Fruit fly (Drosophila melanogaster) whole organism, prepupa: ENCODE data around the gene CG32829.
A peak's percentile ranks its signal among the peaks of the same experiment; 100 is the strongest.

ENCODE experiments used
- Blimp-1 ChIP-seq: fragments of 200-800 bp; sonication (Bioruptor generic); optimal IDR thresholded peaks from 3 replicates; lab custom pipeline; 2017; ENCODE audit warnings: missing biosample characterization, missing genetic modification characterization, mild to moderate bottlenecking, moderate library complexity, missing genetic modification reagents
- CG10631 ChIP-seq: fragments of 200-800 bp; sonication (Bioruptor generic); optimal IDR thresholded peaks from 2 replicates; lab custom pipeline; 2016; ENCODE audit warnings: missing biosample characterization, missing genetic modification characterization
- CG11294 ChIP-seq: fragments of 200-800 bp; sonication (Bioruptor generic); IDR thresholded peaks from 2 replicates; pipeline ENCODE4 v1.3.6; 2022; ENCODE audit warnings: missing biosample characterization, missing genetic modification characterization
- CG11762 ChIP-seq: fragments of 200-800 bp; sonication (Bioruptor generic); optimal IDR thresholded peaks from 3 replicates; lab custom pipeline; 2016; ENCODE audit warnings: missing biosample characterization, missing genetic modification characterization; ENCODE audit not compliant: insufficient read depth
- CG11902 ChIP-seq: fragments of 200-800 bp; sonication (Bioruptor generic); optimal IDR thresholded peaks from 3 replicates; lab custom pipeline; 2016; ENCODE audit warnings: missing biosample characterization, missing genetic modification characterization
- CG1621 ChIP-seq: fragments of 200-800 bp; sonication (Bioruptor generic); optimal IDR thresholded peaks from 3 replicates; lab custom pipeline; 2018; ENCODE audit warnings: missing biosample characterization, mild to moderate bottlenecking, missing genetic modification characterization
- CG3032 ChIP-seq: fragments of 200-800 bp; optimal IDR thresholded peaks from 2 replicates; lab custom pipeline; 2019; ENCODE audit warnings: missing biosample characterization, mild to moderate bottlenecking, missing genetic modification characterization, moderate library complexity
- CG31627 ChIP-seq: fragments of 200-800 bp; sonication (Bioruptor generic); optimal IDR thresholded peaks from 3 replicates; lab custom pipeline; 2016; ENCODE audit warnings: missing biosample characterization, missing genetic modification characterization
- CG32006 ChIP-seq: fragments of 200-800 bp; sonication (Bioruptor generic); optimal IDR thresholded peaks from 3 replicates; lab custom pipeline; 2017; ENCODE audit warnings: missing biosample characterization, mild to moderate bottlenecking, missing genetic modification characterization
- CG34406 ChIP-seq: fragments of 200-800 bp; sonication (Bioruptor generic); optimal IDR thresholded peaks from 3 replicates; lab custom pipeline; 2016; ENCODE audit warnings: missing biosample characterization, missing genetic modification characterization
- CG3919 ChIP-seq: fragments of 200-800 bp; sonication (Bioruptor generic); optimal IDR thresholded peaks from 3 replicates; lab custom pipeline; 2016; ENCODE audit warnings: missing biosample characterization, missing genetic modification characterization
- CG6163 ChIP-seq: fragments of 200-800 bp; sonication (Bioruptor generic); IDR thresholded peaks from 3 replicates; pipeline ENCODE4 v1.3.6; 2022; ENCODE audit warnings: missing biosample characterization, missing genetic modification characterization
- CG6276 ChIP-seq: fragments of 200-800 bp; sonication (Bioruptor generic); optimal IDR thresholded peaks from 2 replicates; lab custom pipeline; 2017; ENCODE audit warnings: missing biosample characterization, mild to moderate bottlenecking, missing genetic modification characterization
- CG6808 ChIP-seq: fragments of 200-800 bp; sonication (Bioruptor generic); optimal IDR thresholded peaks from 3 replicates; lab custom pipeline; 2017; ENCODE audit warnings: missing biosample characterization, missing genetic modification characterization, mild to moderate bottlenecking, moderate library complexity, missing genetic modification reagents
- CG6854 ChIP-seq: fragments of 200-800 bp; sonication (Bioruptor generic); optimal IDR thresholded peaks from 2 replicates; lab custom pipeline; 2017; ENCODE audit warnings: missing biosample characterization, mild to moderate bottlenecking, missing genetic modification characterization
- CG7368 ChIP-seq: fragments of 200-800 bp; sonication (Bioruptor generic); optimal IDR thresholded peaks from 3 replicates; lab custom pipeline; 2016; ENCODE audit warnings: missing biosample characterization, missing genetic modification characterization
- CG8319 ChIP-seq: fragments of 200-800 bp; sonication (Bioruptor generic); optimal IDR thresholded peaks from 3 replicates; lab custom pipeline; 2016; ENCODE audit warnings: missing biosample characterization, missing genetic modification characterization
- CG8632 ChIP-seq: fragments of 200-800 bp; sonication (Bioruptor generic); optimal IDR thresholded peaks from 3 replicates; lab custom pipeline; 2016; ENCODE audit warnings: missing biosample characterization, missing genetic modification characterization
- Eip75B ChIP-seq: fragments of 200-800 bp; sonication (Bioruptor generic); optimal IDR thresholded peaks from 3 replicates; lab custom pipeline; 2016; ENCODE audit warnings: missing biosample characterization, missing genetic modification characterization
- Eip78C ChIP-seq: fragments of 200-800 bp; sonication (Bioruptor generic); peaks from one replicate; lab custom pipeline; 2016; ENCODE audit warnings: missing biosample characterization, missing genetic modification characterization
- Ets21C ChIP-seq: fragments of 200-800 bp; sonication (Bioruptor generic); optimal IDR thresholded peaks from 3 replicates; lab custom pipeline; 2016; ENCODE audit warnings: missing biosample characterization, missing genetic modification characterization
- Ets96B ChIP-seq: fragments of 200-800 bp; optimal IDR thresholded peaks from 2 replicates; lab custom pipeline; 2019; ENCODE audit warnings: missing biosample characterization, mild to moderate bottlenecking, missing genetic modification characterization, moderate library complexity
- Gug ChIP-seq: fragments of 200-800 bp; sonication (Bioruptor generic); IDR thresholded peaks from 2 replicates; pipeline ENCODE4 v1.3.6; 2022; ENCODE audit warnings: missing biosample characterization, missing genetic modification characterization
- Hr39 ChIP-seq: fragments of 200-800 bp; sonication (Bioruptor generic); optimal IDR thresholded peaks from 2 replicates; lab custom pipeline; 2016; ENCODE audit warnings: missing biosample characterization, missing genetic modification characterization
- Hr4 ChIP-seq: fragments of 200-800 bp; sonication (Bioruptor generic); optimal IDR thresholded peaks from 3 replicates; lab custom pipeline; 2016; ENCODE audit warnings: missing biosample characterization, missing genetic modification characterization
- Lpt ChIP-seq: fragments of 200-800 bp; sonication (Bioruptor generic); optimal IDR thresholded peaks from 3 replicates; lab custom pipeline; 2016; ENCODE audit warnings: missing biosample characterization, missing genetic modification characterization
- Met ChIP-seq: fragments of 200-800 bp; sonication (Bioruptor generic); optimal IDR thresholded peaks from 3 replicates; lab custom pipeline; 2016; ENCODE audit warnings: missing biosample characterization, missing genetic modification characterization
- OdsH ChIP-seq: fragments of 200-800 bp; sonication (Bioruptor generic); optimal IDR thresholded peaks from 3 replicates; lab custom pipeline; 2016; ENCODE audit warnings: missing biosample characterization, missing genetic modification characterization
- Smox ChIP-seq: fragments of 200-800 bp; sonication (Bioruptor generic); optimal IDR thresholded peaks from 3 replicates; lab custom pipeline; 2016; ENCODE audit warnings: missing biosample characterization, missing genetic modification characterization
- Sox102F ChIP-seq: fragments of 200-800 bp; sonication (Bioruptor generic); optimal IDR thresholded peaks from 2 replicates; lab custom pipeline; 2016; ENCODE audit warnings: missing biosample characterization, mild to moderate bottlenecking, missing genetic modification characterization
- Sox14 ChIP-seq: fragments of 200-800 bp; sonication (Bioruptor generic); optimal IDR thresholded peaks from 3 replicates; lab custom pipeline; 2016; ENCODE audit warnings: missing biosample characterization, missing genetic modification characterization
- Sox15 ChIP-seq: fragments of 200-800 bp; sonication (Bioruptor generic); optimal IDR thresholded peaks from 3 replicates; lab custom pipeline; 2016; ENCODE audit warnings: missing biosample characterization, missing genetic modification characterization
- achi ChIP-seq: fragments of 200-800 bp; sonication (Bioruptor generic); optimal IDR thresholded peaks from 3 replicates; lab custom pipeline; 2016; ENCODE audit warnings: missing biosample characterization, missing genetic modification characterization
- acj6 ChIP-seq: fragments of 200-800 bp; sonication (Bioruptor generic); optimal IDR thresholded peaks from 3 replicates; lab custom pipeline; 2016; ENCODE audit warnings: missing biosample characterization, missing genetic modification characterization
- dac ChIP-seq: fragments of 200-800 bp; sonication (Bioruptor generic); optimal IDR thresholded peaks from 2 replicates; lab custom pipeline; 2017; ENCODE audit warnings: missing biosample characterization, mild to moderate bottlenecking, missing genetic modification characterization
- dsx ChIP-seq: fragments of 200-800 bp; optimal IDR thresholded peaks from 3 replicates; lab custom pipeline; 2019; ENCODE audit warnings: missing biosample characterization, mild to moderate bottlenecking, missing genetic modification characterization, moderate library complexity; ENCODE audit not compliant: poor library complexity, severe bottlenecking
- eg ChIP-seq: fragments of 200-800 bp; sonication (Bioruptor generic); IDR thresholded peaks from 3 replicates; pipeline ENCODE4 v1.3.6; 2022; ENCODE audit warnings: missing biosample characterization, missing genetic modification characterization
- esn ChIP-seq: fragments of 200-800 bp; sonication (Bioruptor generic); optimal IDR thresholded peaks from 2 replicates; lab custom pipeline; 2016; ENCODE audit warnings: missing biosample characterization, mild to moderate bottlenecking, missing genetic modification characterization, moderate library complexity
- fd59A ChIP-seq: fragments of 200-800 bp; sonication (Bioruptor generic); optimal IDR thresholded peaks from 2 replicates; lab custom pipeline; 2017; ENCODE audit warnings: missing biosample characterization, mild to moderate bottlenecking, missing genetic modification characterization, missing genetic modification reagents
- fd85E ChIP-seq: fragments of 200-800 bp; sonication (Bioruptor generic); optimal IDR thresholded peaks from 3 replicates; lab custom pipeline; 2016; ENCODE audit warnings: missing biosample characterization, missing genetic modification characterization
- net ChIP-seq: fragments of 200-800 bp; sonication (Bioruptor generic); optimal IDR thresholded peaks from 3 replicates; lab custom pipeline; 2016; ENCODE audit warnings: missing biosample characterization, missing genetic modification characterization
- pdm3 ChIP-seq: fragments of 200-800 bp; sonication (Bioruptor generic); optimal IDR thresholded peaks from 3 replicates; lab custom pipeline; 2016; ENCODE audit warnings: missing biosample characterization, missing genetic modification characterization
- salr ChIP-seq, 2 experiments: fragments of 200-800 bp; sonication (Bioruptor generic); optimal IDR thresholded peaks; 3 replicates each; lab custom pipeline; 2016 to 2018; ENCODE audit warnings: missing biosample characterization in 2 of 2, missing genetic modification characterization in 2 of 2, mild to moderate bottlenecking in 1 of 2
- ss ChIP-seq, 2 experiments: fragments of 200-800 bp; sonication (Bioruptor generic); optimal IDR thresholded peaks; 2 replicates in 1 of 2; 3 replicates in 1 of 2; lab custom pipeline; 2017 to 2018; ENCODE audit warnings: mild to moderate bottlenecking in 2 of 2, missing biosample characterization in 2 of 2, missing genetic modification characterization in 2 of 2, moderate library complexity in 1 of 2
- svp ChIP-seq: fragments of 200-800 bp; sonication (Bioruptor generic); peaks from one replicate; lab custom pipeline; 2016; ENCODE audit warnings: missing biosample characterization, missing genetic modification characterization
- topi ChIP-seq: fragments of 200-800 bp; sonication (Bioruptor generic); optimal IDR thresholded peaks from 3 replicates; lab custom pipeline; 2016; ENCODE audit warnings: missing biosample characterization, missing genetic modification characterization
- vri ChIP-seq: fragments of 200-800 bp; sonication (Bioruptor generic); optimal IDR thresholded peaks from 3 replicates; lab custom pipeline; 2016; ENCODE audit warnings: missing biosample characterization, mild to moderate bottlenecking, missing genetic modification characterization

CG32829 gene

dm6 chr2L:6916345-6916744, at the start of gene CG32829:
Gene CG32829 (minus strand): TSS chr2L:6916445.
- TF ChIP-seq Hr39 (GFP tag; lab: Kevin White, UChicago) (no peak), topi (GFP tag; lab: Kevin White, UChicago) (no peak), Sox14 (GFP tag; lab: Kevin White, UChicago) (no peak), CG3032 (tag; lab: Kevin White, UChicago) (no peak), CG8632 (GFP tag; lab: Kevin White, UChicago) (no peak), ss (GFP tag; optimal IDR thresholded peaks at IDR 0.05; lab: Kevin White, UChicago) (no peak), CG7368 (GFP tag; lab: Kevin White, UChicago) (no peak), CG11294 (GFP tag; lab: Robert Waterston, UW) (no peak), CG6808 (GFP tag; lab: Kevin White, UChicago) (no peak), CG31627 (no peak), CG34406 (no peak), salr (GFP tag; optimal IDR thresholded peaks at IDR 0.05; lab: Kevin White, UChicago) (no peak), Gug (no peak), Hr4 (GFP tag; lab: Kevin White, UChicago) (no peak), OdsH (no peak)

dm6 chr2L:6964632-6965031, 48.4 kb upstream of the CG32829 start:
- no peak for TF ChIP-seq Ets96B
- TF ChIP-seq CG6276, result no peak
- no peak for TF ChIP-seq CG11902

- no peak for TF ChIP-seq svp (GFP tag; lab: Kevin White, UChicago)
- no peak for TF ChIP-seq Blimp-1 (GFP tag; lab: Kevin White, UChicago)
- peak; percentile 58 for TF ChIP-seq esn (GFP tag; lab: Kevin White, UChicago)
- TF ChIP-seq CG7368 (GFP tag; lab: Kevin White, UChicago), result no peak
- no peak for TF ChIP-seq ss (GFP tag; optimal IDR thresholded peaks at IDR 0.05; lab: Kevin White, UChicago)
- no peak for TF ChIP-seq salr (GFP tag; optimal IDR thresholded peaks at IDR 0.05; lab: Kevin White, UChicago)
- no peak for TF ChIP-seq Sox14 (GFP tag; lab: Kevin White, UChicago)
- no peak for TF ChIP-seq net (GFP tag; lab: Kevin White, UChicago)
- TF ChIP-seq Sox15 (GFP tag; lab: Kevin White, UChicago), result peak; percentile 16
- peak; percentile 77 for TF ChIP-seq eg (GFP tag; lab: Robert Waterston, UW)
- TF ChIP-seq CG6854 (GFP tag; lab: Kevin White, UChicago), result no peak
- no peak for TF ChIP-seq OdsH
- TF ChIP-seq achi (GFP tag; lab: Kevin White, UChicago), result no peak
- no peak for TF ChIP-seq pdm3 (GFP tag; lab: Kevin White, UChicago)
- TF ChIP-seq Met (GFP tag; lab: Kevin White, UChicago), result no peak
- no peak for TF ChIP-seq CG32006 (GFP tag; lab: Kevin White, UChicago)
- no peak for TF ChIP-seq CG11762
- no peak for TF ChIP-seq Sox102F
- TF ChIP-seq CG3032 (tag; lab: Kevin White, UChicago), result peak; percentile 77
- TF ChIP-seq Eip75B (GFP tag; lab: Kevin White, UChicago), result no peak
- peak; percentile 70 for TF ChIP-seq dsx (GFP tag; lab: Kevin White, UChicago)
- peak; percentile 5 for TF ChIP-seq CG31627
- TF ChIP-seq Hr39 (GFP tag; lab: Kevin White, UChicago), result no peak
- no peak for TF ChIP-seq CG3919 (GFP tag; lab: Kevin White, UChicago)
- TF ChIP-seq Gug, result peak; percentile 22; the same call in 1 of the 2 replicates
- TF ChIP-seq dac, result no peak
- no peak for TF ChIP-seq Smox (GFP tag; lab: Kevin White, UChicago)
- TF ChIP-seq vri (GFP tag; lab: Kevin White, UChicago), result peak; percentile 34
- no peak for TF ChIP-seq CG11902
- no peak for TF ChIP-seq Ets21C
- TF ChIP-seq CG10631 (GFP tag; lab: Kevin White, UChicago), result peak; percentile 84
- TF ChIP-seq Lpt, result no peak
- no peak for TF ChIP-seq fd59A (GFP tag; lab: Kevin White, UChicago)
- no peak for TF ChIP-seq Hr4 (GFP tag; lab: Kevin White, UChicago)
- TF ChIP-seq CG6808 (GFP tag; lab: Kevin White, UChicago), result no peak
- TF ChIP-seq CG6163 (GFP tag; lab: Robert Waterston, UW), result peak; percentile 48; the same call in 1 of the 3 replicates
- TF ChIP-seq acj6 (GFP tag; lab: Kevin White, UChicago), result no peak
- no peak for TF ChIP-seq fd85E (GFP tag; lab: Kevin White, UChicago)
- no peak for TF ChIP-seq CG34406
- TF ChIP-seq CG1621 (tag; lab: Kevin White, UChicago), result no peak
- peak; percentile 56 for TF ChIP-seq Eip78C (GFP tag; lab: Kevin White, UChicago)
- TF ChIP-seq CG8319 (GFP tag; lab: Kevin White, UChicago), result no peak
- no peak for TF ChIP-seq Ets96B
Measured at dm6 chr2L:6964022-6964434, 47.8 kb upstream of the CG32829 start, which contains the start of the genes sip2 and Coprox. Gene sip2 (minus strand): TSS chr2L:6964074. Gene Coprox (plus strand): TSS chr2L:6964421.
